Fruit fly (Drosophila melanogaster): ENCODE data around the gene TM9SF2.

Gene TM9SF2

DNA sequence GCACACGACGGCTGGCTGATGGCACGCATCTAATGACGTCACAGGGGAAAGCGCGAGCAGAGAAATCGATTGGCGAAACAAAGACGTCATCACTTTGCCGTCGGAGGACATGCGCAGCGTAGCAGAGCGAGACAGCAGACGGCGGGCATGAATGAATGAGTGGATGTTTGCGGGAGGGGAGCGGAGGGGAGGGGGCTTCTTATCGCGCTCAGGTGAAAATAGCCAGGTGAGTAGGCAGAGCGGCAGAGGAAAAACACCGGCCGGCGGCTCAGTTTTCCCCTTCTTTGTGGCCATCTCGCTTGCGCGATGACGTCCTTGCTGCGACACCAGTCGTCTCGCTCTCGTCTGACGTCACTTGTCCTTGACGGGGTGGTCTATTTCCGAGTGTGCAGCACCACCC is 14.1 kb downstream of the TM9SF2 start (continued):
- no peak for TF ChIP-seq CG5245 (GFP tag; optimal IDR thresholded peaks at IDR 0.05)
- TF ChIP-seq CG13296 (GFP tag; optimal IDR thresholded peaks at IDR 0.05) = no peak
- no peak for TF ChIP-seq CG7928 (GFP tag; optimal IDR thresholded peaks at IDR 0.05)
- TF ChIP-seq amos (GFP tag; IDR thresholded peaks at IDR 0.05; ENCODE audit: partially characterized antibody) = no peak
- no peak for TF ChIP-seq CG1602 (GFP tag; optimal IDR thresholded peaks at IDR 0.05)
- TF ChIP-seq CG32532 (GFP tag; IDR thresholded peaks at IDR 0.05) = no peak
- no peak for TF ChIP-seq CG11560 (tag; IDR thresholded peaks at IDR 0.05)
- no peak for TF ChIP-seq CG4707 (GFP tag; optimal IDR thresholded peaks at IDR 0.05)
- no peak for TF ChIP-seq phol (tag; optimal IDR thresholded peaks at IDR 0.05)
- no peak for TF ChIP-seq zf30C (GFP tag; optimal IDR thresholded peaks at IDR 0.05)
- TF ChIP-seq onecut (GFP tag; IDR thresholded peaks at IDR 0.05) = peak; percentile 97
- TF ChIP-seq gsb (GFP tag; IDR thresholded peaks at IDR 0.05) = no peak
- no peak for TF ChIP-seq CG13624 (GFP tag; optimal IDR thresholded peaks at IDR 0.05)
- no peak for TF ChIP-seq sisA (GFP tag; IDR thresholded peaks at IDR 0.05)
- no peak for TF ChIP-seq pfk (GFP tag; optimal IDR thresholded peaks at IDR 0.05)
- no peak for TF ChIP-seq CG4404 (GFP tag; IDR thresholded peaks at IDR 0.05)
- TF ChIP-seq pb (GFP tag; optimal IDR thresholded peaks at IDR 0.05) = no peak
- TF ChIP-seq chn (GFP tag; optimal IDR thresholded peaks at IDR 0.05) = no peak
- no peak for TF ChIP-seq Ptx1 (GFP tag; IDR thresholded peaks at IDR 0.05)
- TF ChIP-seq CG11085 (GFP tag; IDR thresholded peaks at IDR 0.05) = no peak
- no peak for TF ChIP-seq CG9932 (GFP tag; IDR thresholded peaks at IDR 0.05)
- TF ChIP-seq Bgb (GFP tag; IDR thresholded peaks at IDR 0.05; ENCODE audit: partially characterized antibody) = 0 out of 2 replicates have a peak, but pooled peaks have one; percentile 8
- TF ChIP-seq Deaf1 (tag; optimal IDR thresholded peaks at IDR 0.05) = peak; percentile 61
- TF ChIP-seq otp (GFP tag; IDR thresholded peaks at IDR 0.05) = no peak
- TF ChIP-seq fu2 (GFP tag; optimal IDR thresholded peaks at IDR 0.05) = no peak
- peak; percentile 69 for TF ChIP-seq Med (GFP tag)
- TF ChIP-seq gsb-n (tag; optimal IDR thresholded peaks at IDR 0.05) = no peak
- TF ChIP-seq CG2889 (GFP tag; IDR thresholded peaks at IDR 0.05) = no peak
- TF ChIP-seq Neu2 (GFP tag; optimal IDR thresholded peaks at IDR 0.05; ENCODE audit: borderline replicate concordance) = no peak
- TF ChIP-seq tna (GFP tag; IDR thresholded peaks at IDR 0.05; ENCODE audit: partially characterized antibody) = no peak
- no peak for TF ChIP-seq HLH4C (GFP tag; IDR thresholded peaks at IDR 0.05; ENCODE audit: partially characterized antibody)
- TF ChIP-seq H2.0 (GFP tag; IDR thresholded peaks at IDR 0.05) = no peak
- no peak for TF ChIP-seq unc-4 (GFP tag; IDR thresholded peaks at IDR 0.05; ENCODE audit: partially characterized antibody)
- peak; percentile 60 for TF ChIP-seq CG1832 (GFP tag; optimal IDR thresholded peaks at IDR 0.05)
- no peak for TF ChIP-seq CG18262 (tag; optimal IDR thresholded peaks at IDR 0.05)
- no peak for TF ChIP-seq gem (tag; optimal IDR thresholded peaks at IDR 0.05)
- TF ChIP-seq mld (GFP tag; IDR thresholded peaks at IDR 0.05; ENCODE audit: partially characterized antibody) = no peak
- no peak for TF ChIP-seq bab2 (GFP tag; optimal IDR thresholded peaks at IDR 0.05)
- no peak for TF ChIP-seq CG15269 (tag; optimal IDR thresholded peaks at IDR 0.05)
- peak; percentile 88 for TF ChIP-seq crol (GFP tag; IDR thresholded peaks at IDR 0.05)
- TF ChIP-seq Rx (GFP tag; IDR thresholded peaks at IDR 0.05) = no peak
- no peak for TF ChIP-seq CG6175 (GFP tag; IDR thresholded peaks at IDR 0.05)
- TF ChIP-seq GATAe (GFP tag; conservative IDR thresholded peaks at IDR 0.05) = no peak
- TF ChIP-seq ham (GFP tag; IDR thresholded peaks at IDR 0.05) = no peak
- peak; percentile 69 for TF ChIP-seq sens (GFP tag)
- no peak for TF ChIP-seq CG2116 (GFP tag; optimal IDR thresholded peaks at IDR 0.05)
- TF ChIP-seq yki (optimal IDR thresholded peaks at IDR 0.05) = no peak
- no peak for TF ChIP-seq CG12659 (GFP tag; optimal IDR thresholded peaks at IDR 0.05)
- no peak for TF ChIP-seq hbn (GFP tag; IDR thresholded peaks at IDR 0.05; ENCODE audit: partially characterized antibody)
- TF ChIP-seq CG14710 (tag; optimal IDR thresholded peaks at IDR 0.05) = no peak
- no peak for TF ChIP-seq psq (GFP tag; optimal IDR thresholded peaks at IDR 0.05)
- TF ChIP-seq CoRest (tag; optimal IDR thresholded peaks at IDR 0.05) = no peak
- no peak for TF ChIP-seq Rfx (GFP tag; IDR thresholded peaks at IDR 0.05)
